Fruit fly (Drosophila melanogaster) whole organism, embryonic: Measurements from ENCODE around the gene ftz-f1.

Experiments
- Abd-B ChIP-seq: fragments of 200-800 bp; sonication (Bioruptor generic); optimal IDR thresholded peaks from 2 replicates; lab custom pipeline; 2018; ENCODE audit warnings: missing biosample characterization, mild to moderate bottlenecking, missing genetic modification characterization, moderate library complexity
- CG10959 ChIP-seq: fragments of 200-800 bp; sonication (Bioruptor generic); IDR thresholded peaks from 2 replicates; pipeline ENCODE4 v1.3.6; 2022; ENCODE audit warnings: missing biosample characterization, missing genetic modification characterization
- CG11560 ChIP-seq: fragments of 200-800 bp; sonication (Bioruptor generic); IDR thresholded peaks from 3 replicates; pipeline ENCODE4 v1.3.6; 2022; ENCODE audit warnings: missing biosample characterization, missing genetic modification characterization
- CG12071 ChIP-seq: fragments of 200-800 bp; sonication (Bioruptor generic); optimal IDR thresholded peaks from 3 replicates; lab custom pipeline; 2018; ENCODE audit warnings: missing biosample characterization, mild to moderate bottlenecking, missing genetic modification characterization
- CG12236 ChIP-seq: fragments of 200-800 bp; sonication (Bioruptor generic); optimal IDR thresholded peaks from 2 replicates; lab custom pipeline; 2016; ENCODE audit warnings: missing biosample characterization, missing genetic modification characterization
- CG1233 ChIP-seq: fragments of 200-800 bp; sonication (Bioruptor generic); optimal IDR thresholded peaks from 4 replicates; lab custom pipeline; 2018; ENCODE audit warnings: missing biosample characterization, mild to moderate bottlenecking, missing genetic modification characterization
- CG1529 ChIP-seq: fragments of 200-800 bp; sonication (Bioruptor generic); optimal IDR thresholded peaks from 3 replicates; lab custom pipeline; 2018; ENCODE audit warnings: missing biosample characterization, missing genetic modification characterization
- CG17186 ChIP-seq: fragments of 200-800 bp; sonication (Bioruptor generic); optimal IDR thresholded peaks from 3 replicates; lab custom pipeline; 2017; ENCODE audit warnings: missing biosample characterization, missing genetic modification reagents, missing genetic modification characterization
- CG17912 ChIP-seq: fragments of 200-800 bp; sonication (Bioruptor generic); optimal IDR thresholded peaks from 2 replicates; lab custom pipeline; 2018; ENCODE audit warnings: missing biosample characterization, mild to moderate bottlenecking, missing genetic modification characterization
- CG1792 ChIP-seq: fragments of 200-800 bp; sonication (Bioruptor generic); optimal IDR thresholded peaks from 2 replicates; lab custom pipeline; 2016; ENCODE audit warnings: missing biosample characterization, missing genetic modification characterization
- CG2116 ChIP-seq: fragments of 200-800 bp; sonication (Bioruptor generic); optimal IDR thresholded peaks from 3 replicates; lab custom pipeline; 2018; ENCODE audit warnings: missing biosample characterization, mild to moderate bottlenecking, missing genetic modification characterization
- CG2202 ChIP-seq: fragments of 200-800 bp; sonication (Bioruptor generic); optimal IDR thresholded peaks from 2 replicates; lab custom pipeline; 2018; ENCODE audit warnings: missing biosample characterization, mild to moderate bottlenecking, missing genetic modification characterization
- CG2875 ChIP-seq: fragments of 200-800 bp; sonication (Bioruptor generic); optimal IDR thresholded peaks from 2 replicates; lab custom pipeline; 2017; ENCODE audit warnings: missing biosample characterization, mild to moderate bottlenecking, missing genetic modification characterization, missing genetic modification reagents
- CG3407 ChIP-seq: fragments of 200-800 bp; sonication (Bioruptor generic); optimal IDR thresholded peaks from 2 replicates; lab custom pipeline; 2018; ENCODE audit warnings: missing biosample characterization, mild to moderate bottlenecking, missing genetic modification characterization
- CG4282 ChIP-seq: fragments of 200-800 bp; sonication (Bioruptor generic); optimal IDR thresholded peaks from 2 replicates; lab custom pipeline; 2016; ENCODE audit warnings: missing biosample characterization, missing genetic modification characterization
- CG6765 ChIP-seq: fragments of 200-800 bp; sonication (Bioruptor generic); optimal IDR thresholded peaks from 3 replicates; lab custom pipeline; 2017; ENCODE audit warnings: missing biosample characterization, mild to moderate bottlenecking, missing genetic modification characterization
- CG6791 ChIP-seq: fragments of 200-800 bp; sonication (Bioruptor generic); IDR thresholded peaks from 3 replicates; pipeline ENCODE4 v1.3.6; 2022; ENCODE audit warnings: missing biosample characterization, missing genetic modification characterization; ENCODE audit not compliant: partially characterized antibody
- CG7987 ChIP-seq: fragments of 200-800 bp; sonication (Bioruptor generic); optimal IDR thresholded peaks from 2 replicates; lab custom pipeline; 2018; ENCODE audit warnings: missing biosample characterization, mild to moderate bottlenecking, missing genetic modification characterization, moderate library complexity
- CG8765 ChIP-seq: fragments of 200-800 bp; sonication (Bioruptor generic); IDR thresholded peaks from 2 replicates; pipeline ENCODE4 v1.3.6; 2022; ENCODE audit warnings: missing biosample characterization, missing genetic modification characterization
- CG9797 ChIP-seq: fragments of 200-800 bp; sonication (Bioruptor generic); optimal IDR thresholded peaks from 3 replicates; lab custom pipeline; 2018; ENCODE audit warnings: missing biosample characterization, mild to moderate bottlenecking, missing genetic modification characterization
- Dek ChIP-seq: fragments of 200-800 bp; sonication (Bioruptor generic); optimal IDR thresholded peaks from 3 replicates; lab custom pipeline; 2019; ENCODE audit warnings: missing biosample characterization, mild to moderate bottlenecking, missing genetic modification characterization, moderate library complexity
- Dip3 ChIP-seq: fragments of 200-800 bp; sonication (Bioruptor generic); optimal IDR thresholded peaks from 3 replicates; lab custom pipeline; 2016; ENCODE audit warnings: missing biosample characterization, missing genetic modification characterization
- Doc2 ChIP-seq: fragments of 200-800 bp; sonication (Bioruptor generic); IDR thresholded peaks from 2 replicates; pipeline ENCODE4 v1.3.6; 2022; ENCODE audit warnings: missing biosample characterization, missing genetic modification characterization
- Elba2 ChIP-seq: fragments of 200-800 bp; sonication (Bioruptor generic); optimal IDR thresholded peaks from 3 replicates; lab custom pipeline; 2016; ENCODE audit warnings: missing biosample characterization, missing genetic modification characterization
- HmgD ChIP-seq: fragments of 200-800 bp; sonication (Bioruptor generic); optimal IDR thresholded peaks from 3 replicates; lab custom pipeline; 2016; ENCODE audit warnings: missing biosample characterization, missing genetic modification characterization
- Hmx ChIP-seq: fragments of 200-800 bp; sonication (Bioruptor generic); optimal IDR thresholded peaks from 2 replicates; lab custom pipeline; 2016; ENCODE audit warnings: missing biosample characterization, missing genetic modification characterization
- Kr ChIP-seq: fragments of 200-800 bp; sonication (Bioruptor generic); optimal IDR thresholded peaks from 2 replicates; lab custom pipeline; 2017; ENCODE audit warnings: missing biosample characterization, mild to moderate bottlenecking, missing genetic modification characterization
- Lim3 ChIP-seq: fragments of 200-800 bp; sonication (Bioruptor generic); IDR thresholded peaks from 2 replicates; pipeline ENCODE4 v1.3.6; 2022; ENCODE audit warnings: missing biosample characterization, missing genetic modification characterization
- Oaz ChIP-seq: fragments of 200-800 bp; sonication (Bioruptor generic); IDR thresholded peaks from 2 replicates; pipeline ENCODE4 v1.3.6; 2022; ENCODE audit warnings: missing biosample characterization, missing genetic modification characterization
- Usf ChIP-seq: fragments of 200-800 bp; sonication (Bioruptor generic); optimal IDR thresholded peaks from 2 replicates; lab custom pipeline; 2017; ENCODE audit warnings: missing genotype, missing biosample characterization, missing genetic modification characterization
- Xrp1 ChIP-seq: fragments of 200-800 bp; sonication (Bioruptor generic); IDR thresholded peaks from 2 replicates; pipeline ENCODE4 v1.3.6; 2022; ENCODE audit warnings: missing biosample characterization, missing genetic modification characterization
- abd-A ChIP-seq: fragments of 200-800 bp; sonication (Bioruptor generic); optimal IDR thresholded peaks from 3 replicates; lab custom pipeline; 2019; ENCODE audit warnings: missing biosample characterization, mild to moderate bottlenecking, missing genetic modification characterization, moderate library complexity
- cas ChIP-seq: fragments of 200-800 bp; sonication (Bioruptor generic); IDR thresholded peaks from 2 replicates; pipeline ENCODE4 v1.3.6; 2022; ENCODE audit warnings: missing biosample characterization, missing genetic modification characterization
- chif ChIP-seq, 2 experiments: fragments of 200-800 bp; sonication (Bioruptor generic); optimal IDR thresholded peaks; 3 replicates each; lab custom pipeline; 2016; ENCODE audit warnings: missing biosample characterization in 2 of 2, missing genetic modification characterization in 2 of 2
- eyg ChIP-seq: fragments of 200-800 bp; sonication (Bioruptor generic); optimal IDR thresholded peaks from 3 replicates; lab custom pipeline; 2016; ENCODE audit warnings: missing biosample characterization, missing genetic modification characterization
- fd3F ChIP-seq: fragments of 200-800 bp; sonication (Bioruptor generic); optimal IDR thresholded peaks from 2 replicates; lab custom pipeline; 2018; ENCODE audit warnings: missing biosample characterization, mild to moderate bottlenecking, missing genetic modification characterization, moderate library complexity
- gce ChIP-seq: fragments of 200-800 bp; sonication (Bioruptor generic); IDR thresholded peaks from 3 replicates; pipeline ENCODE4 v1.3.6; 2022; ENCODE audit warnings: missing biosample characterization, missing genetic modification characterization
- gsb-n ChIP-seq: fragments of 200-800 bp; sonication (Bioruptor generic); optimal IDR thresholded peaks from 3 replicates; lab custom pipeline; 2018; ENCODE audit warnings: missing biosample characterization, mild to moderate bottlenecking, missing genetic modification characterization
- jigr1 ChIP-seq: fragments of 200-800 bp; sonication (Bioruptor generic); IDR thresholded peaks from 3 replicates; pipeline ENCODE4 v1.3.6; 2022; ENCODE audit warnings: missing biosample characterization, missing genetic modification characterization
- kni ChIP-seq: fragments of 200-800 bp; sonication (Bioruptor generic); optimal IDR thresholded peaks from 3 replicates; lab custom pipeline; 2017; ENCODE audit warnings: mild to moderate bottlenecking, missing biosample characterization, missing genetic modification reagents, missing genetic modification characterization
- nerfin-1 ChIP-seq: fragments of 200-800 bp; sonication (Bioruptor generic); optimal IDR thresholded peaks from 3 replicates; lab custom pipeline; 2019; ENCODE audit warnings: missing biosample characterization, mild to moderate bottlenecking, missing genetic modification characterization, moderate library complexity
- nom ChIP-seq: fragments of 200-800 bp; sonication (Bioruptor generic); optimal IDR thresholded peaks from 2 replicates; lab custom pipeline; 2017; ENCODE audit warnings: missing biosample characterization, missing genetic modification characterization, mild to moderate bottlenecking, moderate library complexity, missing genetic modification reagents
- onecut ChIP-seq: fragments of 200-800 bp; sonication (Bioruptor generic); IDR thresholded peaks from 2 replicates; pipeline ENCODE4 v1.3.6; 2022; ENCODE audit warnings: missing biosample characterization, missing genetic modification characterization
- ranshi ChIP-seq: fragments of 200-800 bp; sonication (Bioruptor generic); IDR thresholded peaks from 2 replicates; pipeline ENCODE4 v1.3.6; 2022; ENCODE audit warnings: missing biosample characterization, missing genetic modification characterization
- repo ChIP-seq: fragments of 200-800 bp; sonication (Bioruptor generic); optimal IDR thresholded peaks from 2 replicates; lab custom pipeline; 2016; ENCODE audit warnings: missing biosample characterization, missing genetic modification characterization
- row ChIP-seq: fragments of 200-800 bp; sonication (Bioruptor generic); IDR thresholded peaks from 3 replicates; pipeline ENCODE4 v1.3.6; 2022; ENCODE audit warnings: missing biosample characterization, missing genetic modification characterization
- sens ChIP-seq: fragments of 200-800 bp; sonication (Bioruptor generic); peaks from one replicate; lab custom pipeline; 2016; ENCODE audit warnings: missing biosample characterization, missing genetic modification characterization
- sob ChIP-seq: fragments of 200-800 bp; sonication (Bioruptor generic); IDR thresholded peaks from 2 replicates; pipeline ENCODE4 v1.3.6; 2022; ENCODE audit warnings: missing biosample characterization, missing genetic modification characterization
- tll ChIP-seq, 2 experiments: fragments of 200-800 bp in 1 of 2; fragments of >200 bp in 1 of 2; sonication (Bioruptor generic) in 1 of 2; optimal IDR thresholded peaks; 2 replicates each; lab custom pipeline; 2017 to 2019; ENCODE audit warnings: missing biosample characterization in 2 of 2, missing genetic modification characterization in 2 of 2, mild to moderate bottlenecking in 1 of 2, moderate library complexity in 1 of 2
- wek ChIP-seq: fragments of 200-800 bp; sonication (Bioruptor generic); optimal IDR thresholded peaks from 3 replicates; lab custom pipeline; 2018; ENCODE audit warnings: missing biosample characterization, mild to moderate bottlenecking, missing genetic modification characterization, moderate library complexity
- zen ChIP-seq: fragments of 200-800 bp; sonication (Bioruptor generic); optimal IDR thresholded peaks from 3 replicates; lab custom pipeline; 2018; ENCODE audit warnings: missing biosample characterization, mild to moderate bottlenecking, missing genetic modification characterization, moderate library complexity
- zf30C ChIP-seq: fragments of 200-800 bp; sonication (Bioruptor generic); optimal IDR thresholded peaks from 3 replicates; lab custom pipeline; 2018; ENCODE audit warnings: missing biosample characterization, mild to moderate bottlenecking, missing genetic modification characterization

The ftz-f1 gene

dm6 chr3L:18828318-18828717, 27.2 kb upstream of the ftz-f1 start (continued):
- TF ChIP-seq sob (0 out of 2 replicates have a peak, but pooled peaks have one; percentile 21), zf30C (GFP tag; lab: Kevin White, UChicago) (no peak), repo (GFP tag; lab: Kevin White, UChicago) (no peak), jigr1 (GFP tag; lab: Robert Waterston, UW) (no peak), CG17186 (GFP tag; lab: Kevin White, UChicago) (no peak), nerfin-1 (tag; lab: Kevin White, UChicago) (no peak), CG1529 (GFP tag; lab: Kevin White, UChicago) (peak; percentile 16), Lim3 (GFP tag; lab: Robert Waterston, UW) (no peak), CG12236 (no peak), CG6791 (GFP tag; lab: Robert Waterston, UW) (peak; percentile 86), CG12071 (GFP tag; lab: Kevin White, UChicago) (no peak), CG1233 (no peak), CG3407 (no peak), CG2875 (GFP tag; lab: Kevin White, UChicago) (no peak), CG1792 (GFP tag; lab: Kevin White, UChicago) (no peak), Oaz (GFP tag; lab: Robert Waterston, UW) (no peak), Hmx (GFP tag; lab: Kevin White, UChicago) (no peak), Abd-B (GFP tag; lab: Kevin White, UChicago) (no peak), zen (tag; lab: Kevin White, UChicago) (no peak), chif (GFP tag; optimal IDR thresholded peaks at IDR 0.05; lab: Kevin White, UChicago) (no peak), gce (no peak), Usf (GFP tag; lab: Kevin White, UChicago) (no peak), gsb-n (tag; lab: Kevin White, UChicago) (no peak), CG17912 (no peak), Dek (tag; lab: Kevin White, UChicago) (no peak), CG2116 (GFP tag; lab: Kevin White, UChicago) (peak; percentile 42), ranshi (GFP tag; lab: Robert Waterston, UW) (no peak), Kr (GFP tag; lab: Kevin White, UChicago) (no peak), tll (GFP tag; optimal IDR thresholded peaks at IDR 0.05; lab: Kevin White, UChicago) (no peak), abd-A (tag; lab: Kevin White, UChicago) (no peak), kni (GFP tag; lab: Kevin White, UChicago) (no peak), CG4282 (no peak), CG9797 (GFP tag; lab: Kevin White, UChicago) (no peak), CG10959 (no peak), Dip3 (GFP tag; lab: Kevin White, UChicago) (no peak), Elba2 (GFP tag; lab: Kevin White, UChicago) (no peak), Xrp1 (GFP tag; lab: Robert Waterston, UW) (no peak), nom (GFP tag; lab: Kevin White, UChicago) (no peak), CG7987 (no peak), eyg (no peak), CG2202 (tag; lab: Kevin White, UChicago) (no peak), onecut (GFP tag; lab: Robert Waterston, UW) (no peak), CG11560 (no peak), Doc2 (no peak), cas (GFP tag; lab: Robert Waterston, UW) (no peak), row (no peak; the same call in 2 of the 3 replicates), sens (GFP tag; lab: Kevin White, UChicago) (peak; percentile 43), CG8765 (no peak), CG6765 (GFP tag; lab: Kevin White, UChicago) (no peak), wek (GFP tag; lab: Kevin White, UChicago) (no peak), fd3F (GFP tag; lab: Kevin White, UChicago) (no peak), HmgD (GFP tag; lab: Kevin White, UChicago) (no peak)
